Worm (Caenorhabditis elegans): ENCODE data around the gene fmil-1.

ce11 chrIV:3667796-3668195 is 707 bp downstream of the fmil-1 start:
- TF ChIP-seq nhr-12 (tag; optimal IDR thresholded peaks at IDR 0.05): no peak
- no peak for TF ChIP-seq nhr-77 (tag; optimal IDR thresholded peaks at IDR 0.05)
- TF ChIP-seq fkh-10 (GFP tag; optimal IDR thresholded peaks at IDR 0.05): peak; percentile 83
- TF ChIP-seq ama-1 (optimal IDR thresholded peaks at IDR 0.05): no peak
- TF ChIP-seq aly-2 (tag; optimal IDR thresholded peaks at IDR 0.05): no peak
- TF ChIP-seq fos-1 (tag; optimal IDR thresholded peaks at IDR 0.05): no peak
- no peak for TF ChIP-seq unc-30 (tag; optimal IDR thresholded peaks at IDR 0.05)
- no peak for TF ChIP-seq unc-62 (GFP tag; optimal IDR thresholded peaks at IDR 0.05)

Measured in whole organism, L1 larva.